Worm (Caenorhabditis elegans): Measurements from ENCODE around the gene nuaf-1.

Gene nuaf-1

DNA sequence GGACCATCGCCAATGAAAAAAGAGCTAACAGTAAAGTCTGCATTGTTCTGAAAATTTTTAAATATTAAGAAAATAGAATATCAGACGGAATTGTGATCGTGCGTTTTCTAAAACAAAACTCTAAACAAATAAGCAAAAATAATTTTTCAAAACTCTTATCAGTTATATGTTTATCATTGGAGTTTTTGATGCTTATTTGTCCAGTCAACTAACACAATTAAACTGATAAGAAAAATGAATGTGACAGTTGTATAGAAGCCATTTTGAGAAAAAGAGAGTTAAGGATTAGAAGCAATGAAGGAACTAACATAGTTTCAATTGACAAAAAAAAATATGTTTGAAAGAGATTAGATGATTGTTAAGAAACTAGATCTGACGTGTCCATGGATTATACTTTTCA is 37.7 kb downstream of the nuaf-1 start, which contains the start of gene ttr-44 (continued):
- no peak for TF ChIP-seq spr-3 (GFP tag; optimal IDR thresholded peaks at IDR 0.05)
- TF ChIP-seq hif-1 (tag; optimal IDR thresholded peaks at IDR 0.05) = peak in 1 of 2 experiments; percentile 44
- TF ChIP-seq hlh-30 (tag; optimal IDR thresholded peaks at IDR 0.05; ENCODE audit: insufficient read depth) = no peak
- peak; percentile 72 for TF ChIP-seq nhr-28 (tag; optimal IDR thresholded peaks at IDR 0.05)
- TF ChIP-seq Y75B8A.6 (GFP tag; IDR thresholded peaks at IDR 0.05) = no peak
- no peak for TF ChIP-seq daf-16 (GFP tag; optimal IDR thresholded peaks at IDR 0.05)
- TF ChIP-seq daf-16 (tag; optimal IDR thresholded peaks at IDR 0.05) = peak; percentile 95

ce11 chrV:13529165-13529564 is 39.3 kb downstream of the nuaf-1 start:
- TF ChIP-seq nhr-77 (tag; optimal IDR thresholded peaks at IDR 0.05) (peak; percentile 35), lin-15B (tag; optimal IDR thresholded peaks at IDR 0.05) (no peak), lin-38 (GFP tag; IDR thresholded peaks at IDR 0.05) (no peak), madf-9 (GFP tag; conservative IDR thresholded peaks at IDR 0.05) (no peak), tra-1 (GFP tag; IDR thresholded peaks at IDR 0.05) (no peak), sdz-12 (GFP tag; optimal IDR thresholded peaks at IDR 0.05) (no peak), ZK546.5 (tag; optimal IDR thresholded peaks at IDR 0.05) (no peak), egl-27 (tag; optimal IDR thresholded peaks at IDR 0.05) (no peak), hlh-11 (tag; optimal IDR thresholded peaks at IDR 0.05) (peak; percentile 33), lin-29 (GFP tag; IDR thresholded peaks at IDR 0.05) (no peak), dve-1 (tag; optimal IDR thresholded peaks at IDR 0.05; ENCODE audit: insufficient read depth) (peak; percentile 75), daf-16 (GFP tag; optimal IDR thresholded peaks at IDR 0.05) (no peak), daf-16 (tag; optimal IDR thresholded peaks at IDR 0.05) (peak; percentile 83), F37D6.2 (tag; optimal IDR thresholded peaks at IDR 0.05) (no peak), nhr-102 (tag; optimal IDR thresholded peaks at IDR 0.05) (peak; percentile 70), zfp-2 (tag; optimal IDR thresholded peaks at IDR 0.05) (no peak), pqm-1 (tag; optimal IDR thresholded peaks at IDR 0.05) (no peak), mep-1 (tag; optimal IDR thresholded peaks at IDR 0.05) (peak; percentile 19), daf-8 (GFP tag; IDR thresholded peaks at IDR 0.05) (no peak), mxl-3 (GFP tag; optimal IDR thresholded peaks at IDR 0.05) (no peak), nhr-237 (tag; optimal IDR thresholded peaks at IDR 0.05) (no peak), ztf-11 (tag; optimal IDR thresholded peaks at IDR 0.05) (no peak), aha-1 (tag) (no peak), nhr-6 (tag; optimal IDR thresholded peaks at IDR 0.05) (peak; percentile 25), egl-43 (GFP tag; IDR thresholded peaks at IDR 0.05) (no peak), mxl-2 (GFP tag; conservative IDR thresholded peaks at IDR 0.05) (no peak), ama-1 (optimal IDR thresholded peaks at IDR 0.05) (peak; percentile 55)

DNA sequence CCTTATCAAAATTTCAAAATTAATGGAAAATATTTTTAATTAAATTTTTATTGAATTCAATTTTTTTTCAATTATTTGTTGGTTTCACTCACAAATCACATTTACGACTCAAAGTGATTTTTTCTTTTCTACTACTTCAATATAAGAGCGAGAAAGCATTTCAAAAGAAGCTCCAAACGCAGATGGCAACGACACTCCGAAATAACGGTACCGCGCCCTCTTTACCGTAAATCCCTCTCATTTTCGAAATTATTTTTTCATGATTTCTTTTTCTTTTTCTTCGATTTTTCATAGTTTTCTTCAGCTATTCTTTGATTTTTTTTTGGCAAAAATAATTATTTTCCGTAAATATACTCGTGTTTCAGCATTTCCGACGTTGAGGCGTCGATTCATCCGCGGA is 41.2 kb downstream of the nuaf-1 start:
- peak; percentile 98 for TF ChIP-seq Y48G9A.11 (GFP tag; IDR thresholded peaks at IDR 0.05)

- TF ChIP-seq nhr-28 (tag; optimal IDR thresholded peaks at IDR 0.05) = no peak
- TF ChIP-seq fos-1 (tag; optimal IDR thresholded peaks at IDR 0.05) = no peak
- no peak for TF ChIP-seq aha-1 (tag)
- TF ChIP-seq zip-2 (tag; optimal IDR thresholded peaks at IDR 0.05) = no peak
- TF ChIP-seq arid-1 (GFP tag; conservative IDR thresholded peaks at IDR 0.05) = no peak
- no peak for TF ChIP-seq mdt-29 (GFP tag; IDR thresholded peaks at IDR 0.05)
- no peak for TF ChIP-seq cey-2 (tag; optimal IDR thresholded peaks at IDR 0.05; ENCODE audit: borderline replicate concordance, insufficient read depth)
- TF ChIP-seq ZK337.2 (GFP tag; IDR thresholded peaks at IDR 0.05) = no peak
- no peak for TF ChIP-seq nhr-76 (tag; optimal IDR thresholded peaks at IDR 0.05)
- no peak for TF ChIP-seq ces-1 (GFP tag; optimal IDR thresholded peaks at IDR 0.05)
- no peak for TF ChIP-seq F49E8.2 (tag; optimal IDR thresholded peaks at IDR 0.05; ENCODE audit: borderline replicate concordance)
- no peak for TF ChIP-seq hlh-30 (tag; optimal IDR thresholded peaks at IDR 0.05; ENCODE audit: insufficient read depth)
- TF ChIP-seq ceh-82 (tag; optimal IDR thresholded peaks at IDR 0.05) = no peak
- TF ChIP-seq hif-1 (tag; optimal IDR thresholded peaks at IDR 0.05) = no peak
- TF ChIP-seq ztf-7 (tag; optimal IDR thresholded peaks at IDR 0.05) = no peak
- TF ChIP-seq skn-1 (tag; optimal IDR thresholded peaks at IDR 0.05) = no peak
- no peak for TF ChIP-seq F37D6.2 (tag; optimal IDR thresholded peaks at IDR 0.05)
Observed at ce11 chrV:13523194-13523593, 45.2 kb downstream of the nuaf-1 start, which contains the start of gene R11G10.3. R11G10.3 (plus strand) TSS chrV:13523494.

Data from whole organism, L4 larva.